Fruit fly (Drosophila melanogaster): ENCODE data around the gene kz.

- TF ChIP-seq EcR (GFP tag; optimal IDR thresholded peaks at IDR 0.05) = peak; percentile 91
- TF ChIP-seq CG10348 (GFP tag; IDR thresholded peaks at IDR 0.05) = no peak
- peak; percentile 83 for TF ChIP-seq Pif1B (GFP tag; optimal IDR thresholded peaks at IDR 0.05)
- peak; percentile 96 for TF ChIP-seq CG12605 (GFP tag; IDR thresholded peaks at IDR 0.05)
- TF ChIP-seq CG13204 (GFP tag; optimal IDR thresholded peaks at IDR 0.05) = peak; percentile 97
Observed at dm6 chrX:2289134-2289533, 47.3 kb upstream of the kz start.

Data from whole organism, pupa.